Worm (Caenorhabditis elegans) whole organism, L2 larva: ENCODE results near the gene mnr-1.

Source experiments
- ZK546.5 ChIP-seq: sonication (generic microtip); optimal IDR thresholded peaks from 2 replicates; lab custom pipeline; 2017; ENCODE audit warnings: missing biosample characterization, missing genetic modification characterization
- aly-2 ChIP-seq: fragments of 150-350 bp; optimal IDR thresholded peaks from 2 replicates; lab custom pipeline; 2014; ENCODE audit warnings: missing biosample characterization, missing genetic modification characterization
- ama-1 ChIP-seq: fragments of 150-350 bp; optimal IDR thresholded peaks from 2 replicates; lab custom pipeline; 2018; ENCODE audit warnings: inconsistent platforms
- fos-1 ChIP-seq: fragments of 150-350 bp; optimal IDR thresholded peaks from 2 replicates; lab custom pipeline; 2014; ENCODE audit warnings: missing biosample characterization, missing genetic modification characterization
- lin-13 ChIP-seq: fragments of 150-350 bp; optimal IDR thresholded peaks from 2 replicates; lab custom pipeline; 2014; ENCODE audit warnings: missing biosample characterization, missing genetic modification reagents, missing genetic modification characterization
- lin-39 ChIP-seq: fragments of 150-350 bp; optimal IDR thresholded peaks from 2 replicates; lab custom pipeline; 2014; ENCODE audit warnings: missing biosample characterization, missing genetic modification reagents, missing genetic modification characterization
- lsy-2 ChIP-seq, 2 experiments: fragments of 150-350 bp in 1 of 2; sonication (generic microtip) in 1 of 2; optimal IDR thresholded peaks; 2 replicates each; lab custom pipeline; 2014 to 2017; ENCODE audit warnings: missing biosample characterization in 2 of 2, missing genetic modification characterization in 2 of 2
- nhr-10 ChIP-seq: sonication (generic microtip); optimal IDR thresholded peaks from 2 replicates; lab custom pipeline; 2017; ENCODE audit warnings: missing biosample characterization, missing genetic modification characterization
- nhr-129 ChIP-seq: fragments of 150-350 bp; optimal IDR thresholded peaks from 2 replicates; lab custom pipeline; 2014; ENCODE audit warnings: missing biosample characterization, missing genetic modification characterization
- nhr-6 ChIP-seq: fragments of 150-350 bp; optimal IDR thresholded peaks from 2 replicates; lab custom pipeline; 2014; ENCODE audit warnings: missing biosample characterization, missing genetic modification characterization
- skn-1 ChIP-seq: sonication (generic microtip); optimal IDR thresholded peaks from 2 replicates; lab custom pipeline; 2017; ENCODE audit warnings: missing biosample characterization, missing genetic modification characterization
- unc-62 ChIP-seq: fragments of 150-350 bp; optimal IDR thresholded peaks from 2 replicates; lab custom pipeline; 2014; ENCODE audit warnings: missing biosample characterization, missing genetic modification reagents, missing genetic modification characterization
- ztf-11 ChIP-seq: sonication (generic microtip); optimal IDR thresholded peaks from 2 replicates; lab custom pipeline; 2017; ENCODE audit warnings: missing biosample characterization, missing genetic modification characterization

DNA sequence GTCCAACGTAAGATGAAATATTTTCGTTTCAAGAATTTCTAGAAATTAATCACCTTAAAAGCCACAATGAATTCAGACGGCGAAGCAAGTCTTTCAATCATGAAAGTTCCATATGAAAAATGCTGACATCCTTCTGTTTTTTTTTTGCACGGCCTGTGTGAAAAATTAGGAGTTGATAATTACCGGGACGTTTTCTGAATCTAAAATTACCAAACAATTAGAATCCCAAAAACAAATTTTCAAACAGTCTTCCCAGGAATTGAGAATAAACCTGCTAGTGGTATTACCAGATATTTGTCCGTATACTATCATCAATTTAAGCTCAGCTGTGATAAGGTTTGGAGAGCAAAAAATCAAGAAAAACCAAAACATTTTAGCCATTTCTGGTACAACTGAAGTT is 16.1 kb upstream of the mnr-1 start, which contains the start of gene Y44A6B.3:
- TF ChIP-seq nhr-129 (no peak), lin-13 (GFP tag; lab: Kevin White, UChicago) (no peak), lsy-2 (tag; optimal IDR thresholded peaks at IDR 0.05; lab: Kevin White, UChicago) (no peak), fos-1 (no peak), unc-62 (GFP tag; lab: Kevin White, UChicago) (no peak), skn-1 (no peak), ZK546.5 (tag; lab: Kevin White, UChicago) (no peak), nhr-10 (tag; lab: Kevin White, UChicago) (no peak), lin-39 (tag; lab: Kevin White, UChicago) (no peak), aly-2 (tag; lab: Kevin White, UChicago) (no peak), ama-1 (no peak), nhr-6 (tag; lab: Kevin White, UChicago) (no peak), ztf-11 (tag; lab: Kevin White, UChicago) (no peak)
